Fruit fly (Drosophila melanogaster): ENCODE results near the gene CG33784.

DNA sequence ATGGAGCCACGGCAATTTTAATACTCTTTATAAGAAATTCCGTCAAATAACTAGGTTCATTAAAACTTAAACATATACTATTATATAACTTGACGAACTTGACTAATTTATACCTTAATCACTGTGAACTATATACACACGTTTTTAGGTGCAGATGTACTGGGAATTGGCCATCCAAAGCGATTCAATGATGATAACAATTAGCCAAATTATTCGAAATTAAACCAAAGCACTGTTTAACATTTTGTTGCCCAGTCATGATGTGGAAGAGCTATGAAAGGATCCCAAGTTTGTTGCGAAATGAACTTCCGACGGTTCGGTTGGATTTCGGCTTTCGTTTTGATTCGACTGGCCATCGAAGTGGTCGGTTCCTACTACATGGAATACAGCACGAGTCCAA is 5.4 kb upstream of the CG33784 start, which contains the start of gene CG33630:
- no peak for TF ChIP-seq Snoo (tag; optimal IDR thresholded peaks at IDR 0.05)
- TF ChIP-seq CG8159 (tag; optimal IDR thresholded peaks at IDR 0.05) = no peak
- no peak for TF ChIP-seq Ets98B (GFP tag; IDR thresholded peaks at IDR 0.05)
- no peak for TF ChIP-seq rn (GFP tag; IDR thresholded peaks at IDR 0.05)
- no peak for TF ChIP-seq Pif1A (GFP tag; optimal IDR thresholded peaks at IDR 0.05)
- TF ChIP-seq CG13204 (GFP tag; optimal IDR thresholded peaks at IDR 0.05) = no peak
- no peak for TF ChIP-seq CG9948 (tag; optimal IDR thresholded peaks at IDR 0.05)
- TF ChIP-seq CG32121 (GFP tag; IDR thresholded peaks at IDR 0.05) = no peak
- TF ChIP-seq CG12605 (GFP tag; IDR thresholded peaks at IDR 0.05) = no peak
- TF ChIP-seq CG10348 (GFP tag; IDR thresholded peaks at IDR 0.05) = no peak

Measured in whole organism, pupa.